Fruit fly (Drosophila melanogaster): ENCODE results near the gene FER.

The FER gene

DNA sequence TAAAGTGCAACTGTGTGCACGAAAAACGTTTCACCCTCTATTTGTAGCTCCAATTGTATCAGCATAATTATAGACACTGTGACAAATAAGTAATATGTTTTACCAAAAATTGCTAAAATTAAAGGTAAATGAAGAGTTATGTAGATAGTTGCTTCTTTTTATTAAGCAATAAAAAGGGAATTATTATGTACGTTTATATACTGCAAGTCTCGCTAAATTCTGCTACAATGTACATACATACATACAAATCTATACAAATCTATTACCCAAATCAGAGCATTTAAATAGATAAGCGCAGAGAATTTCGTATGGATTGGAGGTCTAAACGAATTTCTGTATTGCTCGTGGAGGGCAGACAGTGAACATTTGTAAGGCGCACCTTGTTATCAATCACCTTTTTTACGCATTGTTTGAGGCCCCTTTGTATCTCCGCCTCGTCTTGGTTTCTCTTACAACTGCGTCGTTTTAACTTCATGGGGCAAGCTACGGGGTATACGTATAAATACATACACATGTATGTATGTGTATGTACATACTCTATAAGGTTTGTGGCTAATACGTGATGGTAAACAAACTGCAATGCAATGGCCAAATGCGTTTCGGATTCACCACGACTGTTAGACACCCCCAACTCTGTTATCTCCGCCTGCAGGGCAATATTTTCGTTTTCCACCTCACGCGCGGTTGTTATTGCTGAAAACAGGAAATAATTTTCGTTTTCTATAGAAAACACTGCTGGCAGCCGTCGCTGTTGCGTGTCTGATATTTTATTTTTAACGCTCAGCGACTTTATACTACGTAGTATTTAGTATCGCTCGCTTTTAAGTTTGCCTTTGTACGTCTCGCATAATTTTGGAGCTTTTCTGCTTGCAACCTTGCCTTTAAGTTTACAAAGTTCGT is 54.9 kb downstream of the FER start (continued):
- TF ChIP-seq CG7928 (GFP tag; optimal IDR thresholded peaks at IDR 0.05) (no peak), Atf6 (GFP tag; IDR thresholded peaks at IDR 0.05) (peak; percentile 15; the same call in 1 of the 2 replicates), BtbVII (GFP tag; optimal IDR thresholded peaks at IDR 0.05) (no peak), disco-r (GFP tag; optimal IDR thresholded peaks at IDR 0.05) (peak; percentile 24), CG11560 (tag; IDR thresholded peaks at IDR 0.05) (no peak), Xrp1 (GFP tag; IDR thresholded peaks at IDR 0.05) (peak; percentile 75), CG43689 (GFP tag; IDR thresholded peaks at IDR 0.05) (no peak), MBD-R2 (GFP tag; IDR thresholded peaks at IDR 0.05) (no peak), nau (GFP tag; optimal IDR thresholded peaks at IDR 0.05) (no peak), ranshi (GFP tag; IDR thresholded peaks at IDR 0.05) (peak; percentile 47; the same call in 1 of the 2 replicates), YL-1 (GFP tag; optimal IDR thresholded peaks at IDR 0.05) (peak; percentile 36), Bteb2 (GFP tag; optimal IDR thresholded peaks at IDR 0.05) (peak; percentile 28), CG13624 (GFP tag; optimal IDR thresholded peaks at IDR 0.05) (peak; percentile 52), CG1792 (GFP tag; optimal IDR thresholded peaks at IDR 0.05) (no peak), odd (GFP tag; optimal IDR thresholded peaks at IDR 0.05) (peak; percentile 48), CG3726 (GFP tag; IDR thresholded peaks at IDR 0.05) (no peak), Ravus (GFP tag; IDR thresholded peaks at IDR 0.05) (no peak), kni (GFP tag; optimal IDR thresholded peaks at IDR 0.05) (peak; percentile 90), NK7.1 (GFP tag; optimal IDR thresholded peaks at IDR 0.05) (no peak), CG11398 (GFP tag; optimal IDR thresholded peaks at IDR 0.05) (peak; percentile 30), pros (GFP tag; optimal IDR thresholded peaks at IDR 0.05) (peak; percentile 60), CG9727 (GFP tag; optimal IDR thresholded peaks at IDR 0.05) (peak; percentile 76), CG15696 (tag; optimal IDR thresholded peaks at IDR 0.05) (peak; percentile 28), sisA (GFP tag; IDR thresholded peaks at IDR 0.05) (peak; percentile 31; the same call in 1 of the 2 replicates), Spps (tag; optimal IDR thresholded peaks at IDR 0.05) (peak; percentile 76), CG6813 (GFP tag; optimal IDR thresholded peaks at IDR 0.05) (no peak), CG4820 (GFP tag; optimal IDR thresholded peaks at IDR 0.05) (peak; percentile 16), HmgZ (tag; optimal IDR thresholded peaks at IDR 0.05) (peak; percentile 7), CG7556 (GFP tag; optimal IDR thresholded peaks at IDR 0.05) (peak; percentile 74), NC2β (GFP tag; optimal IDR thresholded peaks at IDR 0.05) (peak; percentile 55), CG17359 (tag; optimal IDR thresholded peaks at IDR 0.05) (peak; percentile 80), bab2 (GFP tag; optimal IDR thresholded peaks at IDR 0.05) (peak; percentile 42), CG7745 (tag; optimal IDR thresholded peaks at IDR 0.05) (peak; percentile 6), tio (GFP tag; optimal IDR thresholded peaks at IDR 0.05) (peak; percentile 57), CG30403 (GFP tag; optimal IDR thresholded peaks at IDR 0.05) (peak; percentile 68), CG18599 (GFP tag; optimal IDR thresholded peaks at IDR 0.05) (peak; percentile 44), CG15514 (GFP tag; optimal IDR thresholded peaks at IDR 0.05) (peak; percentile 1), run (tag; optimal IDR thresholded peaks at IDR 0.05) (peak; percentile 16), CG32767 (GFP tag; IDR thresholded peaks at IDR 0.05) (0 out of 2 replicates have a peak, but pooled peaks have one; percentile 27), bbx (GFP tag; IDR thresholded peaks at IDR 0.05; ENCODE audit: partially characterized antibody) (peak; percentile 40; the same call in 1 of the 2 replicates), CG2116 (GFP tag; optimal IDR thresholded peaks at IDR 0.05) (peak; percentile 50), CG6683 (GFP tag; optimal IDR thresholded peaks at IDR 0.05) (peak; percentile 23), pfk (GFP tag; optimal IDR thresholded peaks at IDR 0.05) (peak; percentile 46), CG5245 (GFP tag; optimal IDR thresholded peaks at IDR 0.05) (peak; percentile 8), sens (GFP tag) (peak; percentile 98), CG9817 (tag; optimal IDR thresholded peaks at IDR 0.05) (peak; percentile 17), abd-A (tag; optimal IDR thresholded peaks at IDR 0.05) (peak; percentile 73)

Data from whole organism, embryonic.